Worm (Caenorhabditis elegans) whole organism, late embryonic: Measurements from ENCODE around the gene srz-19.

Experiments
- K02D7.2 ChIP-seq: sonication (generic microtip); optimal IDR thresholded peaks from 2 replicates; lab custom pipeline; 2017; ENCODE audit warnings: mild to moderate bottlenecking, missing genetic modification characterization, missing compliant biosample characterization
- ama-1 ChIP-seq: fragments of 150-350 bp; optimal IDR thresholded peaks from 2 replicates; lab custom pipeline; 2014
- ceh-2 ChIP-seq: sonication (generic microtip); optimal IDR thresholded peaks from 2 replicates; lab custom pipeline; 2016; ENCODE audit warnings: missing genotype, missing genetic modification characterization, missing compliant biosample characterization
- ceh-24 ChIP-seq: sonication (generic microtip); optimal IDR thresholded peaks from 2 replicates; lab custom pipeline; 2016; ENCODE audit warnings: mild to moderate bottlenecking, missing genetic modification characterization, missing compliant biosample characterization
- fkh-10 ChIP-seq: fragments of 150-350 bp; optimal IDR thresholded peaks from 2 replicates; lab custom pipeline; 2014; ENCODE audit warnings: missing biosample characterization, missing genetic modification reagents, missing genetic modification characterization
- nhr-11 ChIP-seq: fragments of 150-350 bp; optimal IDR thresholded peaks from 2 replicates; lab custom pipeline; 2014; ENCODE audit warnings: missing biosample characterization, missing genetic modification characterization
- nhr-232 ChIP-seq: sonication (generic microtip); optimal IDR thresholded peaks from 2 replicates; lab custom pipeline; 2016; ENCODE audit warnings: missing genetic modification characterization, missing compliant biosample characterization
- pag-3 ChIP-seq: sonication (generic microtip); optimal IDR thresholded peaks from 2 replicates; lab custom pipeline; 2016; ENCODE audit warnings: missing compliant biosample characterization, missing genetic modification characterization, borderline replicate concordance
- pha-4 ChIP-seq: fragments of 150-350 bp; optimal IDR thresholded peaks from 2 replicates; lab custom pipeline; 2018; ENCODE audit warnings: missing biosample characterization, missing genetic modification reagents, missing genetic modification characterization
- unc-86 ChIP-seq: sonication (generic microtip); optimal IDR thresholded peaks from 2 replicates; lab custom pipeline; 2016; ENCODE audit warnings: missing genetic modification characterization, missing compliant biosample characterization

ce11 chrIV:3960396-3960795, 40.8 kb downstream of the srz-19 start, which contains the start of gene clec-75:
- TF ChIP-seq nhr-232 (tag; lab: Kevin White, UChicago) (no peak), pag-3 (tag; lab: Kevin White, UChicago) (no peak), K02D7.2 (no peak), fkh-10 (GFP tag; lab: Kevin White, UChicago) (no peak), unc-86 (tag; lab: Kevin White, UChicago) (no peak), ceh-2 (no peak), ama-1 (no peak), ceh-24 (tag; lab: Kevin White, UChicago) (no peak), pha-4 (tag; lab: Kevin White, UChicago) (no peak), nhr-11 (tag; lab: Kevin White, UChicago) (no peak)
